Worm (Caenorhabditis elegans): ENCODE data around the gene kcmf-1.

DNA sequence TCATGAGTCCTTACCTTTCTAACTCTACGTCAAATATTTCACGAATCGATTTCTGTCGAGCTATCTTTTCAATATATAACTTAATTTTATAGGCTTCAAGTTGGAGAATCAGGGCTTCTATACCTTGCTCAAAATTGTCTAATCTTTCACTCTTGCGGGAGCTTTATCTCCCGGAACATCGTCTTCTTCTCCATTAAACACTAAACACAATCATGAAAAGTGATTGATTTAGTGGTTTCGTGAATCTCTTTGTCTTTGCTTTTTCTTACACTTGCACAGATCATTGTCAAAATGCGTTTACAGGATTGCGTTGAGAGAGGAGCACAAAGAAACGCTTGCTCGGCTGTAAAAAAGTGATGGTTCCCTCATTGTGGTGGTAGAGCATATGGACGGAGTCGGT lies 40.8 kb upstream of the kcmf-1 start:
- TF ChIP-seq aly-2 (tag; optimal IDR thresholded peaks at IDR 0.05) (no peak), ceh-82 (tag; optimal IDR thresholded peaks at IDR 0.05) (no peak), aha-1 (tag) (no peak), ceh-28 (tag; optimal IDR thresholded peaks at IDR 0.05) (no peak), nhr-11 (tag; optimal IDR thresholded peaks at IDR 0.05) (no peak), hlh-30 (tag; optimal IDR thresholded peaks at IDR 0.05; ENCODE audit: insufficient read depth) (no peak), saeg-2 (GFP tag; IDR thresholded peaks at IDR 0.05) (no peak), pqm-1 (tag; optimal IDR thresholded peaks at IDR 0.05) (no peak), nhr-237 (tag; optimal IDR thresholded peaks at IDR 0.05) (no peak)

Measured in whole organism, L4 larva.